Worm (Caenorhabditis elegans): ENCODE data around the gene K10C8.4.
A peak's percentile ranks its signal among the peaks of the same experiment; 100 is the strongest.

Gene K10C8.4

DNA sequence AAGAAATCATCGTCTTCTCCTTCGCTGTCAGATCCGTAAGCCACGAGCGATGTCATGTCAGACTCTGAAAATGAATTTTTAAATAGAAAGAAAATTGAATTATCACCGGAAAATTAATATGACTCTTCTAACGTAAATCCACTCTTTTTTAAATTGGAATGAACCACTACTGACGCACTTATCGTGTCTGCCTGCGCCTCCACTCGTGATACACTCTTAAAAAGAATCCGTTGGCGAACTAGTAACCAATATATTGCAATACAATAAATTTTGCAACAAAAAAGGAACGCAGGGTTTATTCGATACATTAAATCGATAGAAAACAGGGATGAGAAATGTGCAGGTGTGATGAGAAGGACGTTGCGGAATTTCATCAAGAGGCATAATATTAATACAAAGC is 36.6 kb upstream of the K10C8.4 start, which contains the start of gene ccch-3:
Gene ccch-3, minus strand, starts transcription at position 262 of the 400 bp plus-strand sequence.
- TF ChIP-seq attf-3 (GFP tag; conservative IDR thresholded peaks at IDR 0.05) (peak; percentile 68), let-526 (GFP tag; IDR thresholded peaks at IDR 0.05) (no peak), madf-10 (tag; optimal IDR thresholded peaks at IDR 0.05) (peak; percentile 27), fkh-3 (tag; optimal IDR thresholded peaks at IDR 0.05) (no peak), ztf-18 (tag; optimal IDR thresholded peaks at IDR 0.05) (peak; percentile 90), aptf-2 (GFP tag; conservative IDR thresholded peaks at IDR 0.05) (no peak), zfh-2 (GFP tag; conservative IDR thresholded peaks at IDR 0.05) (no peak), akir-1 (GFP tag; optimal IDR thresholded peaks at IDR 0.05) (no peak), unc-62 (GFP tag; optimal IDR thresholded peaks at IDR 0.05) (no peak), nfya-1 (tag; optimal IDR thresholded peaks at IDR 0.05; ENCODE audit: borderline replicate concordance, insufficient read depth) (no peak), die-1 (tag; optimal IDR thresholded peaks at IDR 0.05) (no peak), egl-18 (GFP tag; IDR thresholded peaks at IDR 0.05) (no peak), athp-1 (tag; optimal IDR thresholded peaks at IDR 0.05) (peak; percentile 32), hmg-1.2 (GFP tag; IDR thresholded peaks at IDR 0.05) (peak; percentile 67), xnd-1 (tag; optimal IDR thresholded peaks at IDR 0.05) (no peak), madf-8 (GFP tag; conservative IDR thresholded peaks at IDR 0.05) (no peak), zim-3 (tag; optimal IDR thresholded peaks at IDR 0.05) (no peak), ceh-79 (tag; optimal IDR thresholded peaks at IDR 0.05) (no peak), T07F8.4 (tag; optimal IDR thresholded peaks at IDR 0.05) (no peak), ZK185.1 (tag; optimal IDR thresholded peaks at IDR 0.05; ENCODE audit: poor library complexity, severe bottlenecking) (no peak), K12H6.12 (tag; optimal IDR thresholded peaks at IDR 0.05) (peak; percentile 5), Y79H2A.3 (GFP tag; conservative IDR thresholded peaks at IDR 0.05) (no peak), Y56A3A.18 (GFP tag; IDR thresholded peaks at IDR 0.05) (no peak), Y67H2A.10 (GFP tag; conservative IDR thresholded peaks at IDR 0.05) (no peak), ceh-27 (GFP tag; optimal IDR thresholded peaks at IDR 0.05) (peak; percentile 67), somi-1 (GFP tag; optimal IDR thresholded peaks at IDR 0.05) (peak; percentile 42), ztf-28 (GFP tag; IDR thresholded peaks at IDR 0.05) (no peak), K11D2.4 (GFP tag; IDR thresholded peaks at IDR 0.05) (0 out of 2 replicates have a peak, but pooled peaks have one; percentile 27), dox-1 (GFP tag; IDR thresholded peaks at IDR 0.05) (peak; percentile 72; the same call in 1 of the 2 replicates), ama-1 (optimal IDR thresholded peaks at IDR 0.05) (no peak), ama-1 (GFP tag; optimal IDR thresholded peaks at IDR 0.05) (no peak), lin-35 (GFP tag; optimal IDR thresholded peaks at IDR 0.05) (peak in 1 of 3 experiments; percentile 19), nhr-80 (tag; optimal IDR thresholded peaks at IDR 0.05) (peak; percentile 53), madf-3 (GFP tag; IDR thresholded peaks at IDR 0.05) (peak; percentile 83), dpl-1 (GFP tag; optimal IDR thresholded peaks at IDR 0.05) (no peak), F57A8.1 (GFP tag; optimal IDR thresholded peaks at IDR 0.05) (no peak), snpc-4 (GFP tag; optimal IDR thresholded peaks at IDR 0.05) (peak; percentile 7), snpc-4 (tag; optimal IDR thresholded peaks at IDR 0.05) (peak in 3 of 4 experiments; percentile 43 to 60 (median 52)), sdz-38 (tag; optimal IDR thresholded peaks at IDR 0.05) (no peak), snpc-1.1 (tag; optimal IDR thresholded peaks at IDR 0.05; ENCODE audit: insufficient read depth) (no peak), cebp-2 (GFP tag; IDR thresholded peaks at IDR 0.05) (no peak), C06A6.2 (GFP tag; conservative IDR thresholded peaks at IDR 0.05) (no peak), attf-6 (GFP tag; IDR thresholded peaks at IDR 0.05) (no peak), D2030.7 (GFP tag; IDR thresholded peaks at IDR 0.05) (no peak; the same call in 1 of the 2 replicates), pha-4 (tag; optimal IDR thresholded peaks at IDR 0.05) (no peak), F33H1.4 (GFP tag; IDR thresholded peaks at IDR 0.05) (peak; percentile 26), lsl-1 (GFP tag; optimal IDR thresholded peaks at IDR 0.05) (peak; percentile 52), unc-130 (GFP tag; optimal IDR thresholded peaks at IDR 0.05) (peak; percentile 53), attf-5 (GFP tag; optimal IDR thresholded peaks at IDR 0.05) (peak; percentile 80), ztf-26 (tag; optimal IDR thresholded peaks at IDR 0.05) (no peak)
